Fruit fly (Drosophila melanogaster) ovary, adult (tissue): ENCODE measurements around the gene btsz.
A peak's percentile ranks its signal among the peaks of the same experiment; 100 is the strongest.

Experiments
- CG17801 ChIP-seq: fragments of 200-800 bp; optimal IDR thresholded peaks from 2 replicates; lab custom pipeline; 2019; ENCODE audit warnings: missing biosample characterization, mild to moderate bottlenecking, missing genetic modification characterization, moderate library complexity; ENCODE audit not compliant: partially characterized antibody

btsz gene

dm6 chr3R:14880861-14881260 lies 5.6 kb upstream of the btsz start:
- TF ChIP-seq CG17801 (GFP tag; lab: Kevin White, UChicago): no peak

dm6 chr3R:14879207-14879863 lies 4.0 kb upstream of the btsz start, which contains the start of gene CG3631:
TSS of gene CG3631 (plus strand) at chr3R:14879457.
- TF ChIP-seq CG17801 (GFP tag; lab: Kevin White, UChicago): peak; percentile 21

dm6 chr3R:14878145-14878544 lies 2.9 kb upstream of the btsz start:
- TF ChIP-seq CG17801 (GFP tag; lab: Kevin White, UChicago): no peak

dm6 chr3R:14875965-14876331 lies 660 bp upstream of the btsz start:
- TF ChIP-seq CG17801 (GFP tag; lab: Kevin White, UChicago): no peak

- TF ChIP-seq CG17801 (GFP tag; lab: Kevin White, UChicago): no peak
Observed at dm6 chr3R:14873345-14873744, 1.9 kb downstream of the btsz start.

- TF ChIP-seq CG17801 (GFP tag; lab: Kevin White, UChicago): no peak
Observed at dm6 chr3R:14864819-14865218, 10.5 kb downstream of the btsz start.

- peak; percentile 53 for TF ChIP-seq CG17801 (GFP tag; lab: Kevin White, UChicago)
Observed at dm6 chr3R:14853767-14854191, 21.5 kb downstream of the btsz start.

- no peak for TF ChIP-seq CG17801 (GFP tag; lab: Kevin White, UChicago)
Observed at dm6 chr3R:14852610-14853009, 22.7 kb downstream of the btsz start.

- no peak for TF ChIP-seq CG17801 (GFP tag; lab: Kevin White, UChicago)
Observed at dm6 chr3R:14847844-14848243, 27.4 kb downstream of the btsz start.

dm6 chr3R:14846924-14847599 lies 28.2 kb downstream of the btsz start:
- no peak for TF ChIP-seq CG17801 (GFP tag; lab: Kevin White, UChicago)

- no peak for TF ChIP-seq CG17801 (GFP tag; lab: Kevin White, UChicago)
Observed at dm6 chr3R:14844743-14845142, 30.5 kb downstream of the btsz start, which contains the start of gene CG3610. TSS of gene CG3610 (plus strand) at chr3R:14845043.

dm6 chr3R:14832256-14832655 lies 43.0 kb downstream of the btsz start:
- TF ChIP-seq CG17801 (GFP tag; lab: Kevin White, UChicago): no peak

dm6 chr3R:14830262-14830758 lies 45.0 kb downstream of the btsz start:
- TF ChIP-seq CG17801 (GFP tag; lab: Kevin White, UChicago): no peak

- no peak for TF ChIP-seq CG17801 (GFP tag; lab: Kevin White, UChicago)
Observed at dm6 chr3R:14822954-14823353, 52.3 kb downstream of the btsz start.

- TF ChIP-seq CG17801 (GFP tag; lab: Kevin White, UChicago): no peak
Observed at dm6 chr3R:14821175-14821574, 54.1 kb downstream of the btsz start.

dm6 chr3R:14819711-14820153 lies 55.6 kb downstream of the btsz start:
- peak; percentile 5 for TF ChIP-seq CG17801 (GFP tag; lab: Kevin White, UChicago)
